Fruit fly (Drosophila melanogaster) whole organism, embryonic: Measurements from ENCODE around the gene CG14282.

Source experiments
- CG1024 ChIP-seq: fragments of 200-800 bp; sonication (Bioruptor generic); IDR thresholded peaks from 2 replicates; pipeline ENCODE4 v1.3.6; 2022; ENCODE audit warnings: missing biosample characterization, missing genetic modification characterization
- CG11085 ChIP-seq: fragments of 200-800 bp; sonication (Bioruptor generic); IDR thresholded peaks from 2 replicates; pipeline ENCODE4 v1.3.6; 2022; ENCODE audit warnings: missing biosample characterization, missing genetic modification characterization
- CG11093 ChIP-seq: fragments of 200-800 bp; sonication (Bioruptor generic); IDR thresholded peaks from 3 replicates; pipeline ENCODE4 v1.3.6; 2022; ENCODE audit warnings: missing biosample characterization, missing genetic modification characterization
- CG12299 ChIP-seq: fragments of 200-800 bp; sonication (Bioruptor generic); optimal IDR thresholded peaks from 2 replicates; lab custom pipeline; 2018; ENCODE audit warnings: missing biosample characterization, mild to moderate bottlenecking, missing genetic modification characterization
- CG14014 ChIP-seq: fragments of 200-800 bp; sonication (Bioruptor generic); IDR thresholded peaks from 2 replicates; pipeline ENCODE4 v1.3.6; 2022; ENCODE audit warnings: missing biosample characterization, missing genetic modification characterization
- CG1529 ChIP-seq: fragments of 200-800 bp; sonication (Bioruptor generic); optimal IDR thresholded peaks from 3 replicates; lab custom pipeline; 2018; ENCODE audit warnings: missing biosample characterization, missing genetic modification characterization
- CG16863 ChIP-seq: fragments of 200-800 bp; sonication (Bioruptor generic); optimal IDR thresholded peaks from 3 replicates; lab custom pipeline; 2016; ENCODE audit warnings: missing biosample characterization, missing genetic modification characterization
- CG17359 ChIP-seq: fragments of 200-800 bp; sonication (Bioruptor generic); optimal IDR thresholded peaks from 3 replicates; lab custom pipeline; 2018; ENCODE audit warnings: missing biosample characterization, mild to moderate bottlenecking, missing genetic modification characterization, moderate library complexity
- CG17385 ChIP-seq: fragments of 200-800 bp; sonication (Bioruptor generic); optimal IDR thresholded peaks from 3 replicates; lab custom pipeline; 2018; ENCODE audit warnings: missing biosample characterization, mild to moderate bottlenecking, missing genetic modification characterization
- CG1792 ChIP-seq: fragments of 200-800 bp; sonication (Bioruptor generic); optimal IDR thresholded peaks from 2 replicates; lab custom pipeline; 2016; ENCODE audit warnings: missing biosample characterization, missing genetic modification characterization
- CG2199 ChIP-seq: fragments of 200-800 bp; sonication (Bioruptor generic); IDR thresholded peaks from 3 replicates; pipeline ENCODE4 v1.3.6; 2022; ENCODE audit warnings: missing biosample characterization, missing genetic modification characterization
- CG2678 ChIP-seq: fragments of 200-800 bp; sonication (Bioruptor generic); optimal IDR thresholded peaks from 3 replicates; lab custom pipeline; 2019; ENCODE audit warnings: missing biosample characterization, mild to moderate bottlenecking, missing genetic modification characterization, moderate library complexity
- CG34224 ChIP-seq: fragments of 200-800 bp; sonication (Bioruptor generic); IDR thresholded peaks from 3 replicates; pipeline ENCODE4 v1.3.6; 2022; ENCODE audit warnings: missing biosample characterization, missing genetic modification characterization; ENCODE audit not compliant: partially characterized antibody
- CG4820 ChIP-seq: fragments of 200-800 bp; sonication (Bioruptor generic); optimal IDR thresholded peaks from 3 replicates; lab custom pipeline; 2016; ENCODE audit warnings: missing biosample characterization, missing genetic modification characterization
- CG5953 ChIP-seq: fragments of 200-800 bp; sonication (Bioruptor generic); IDR thresholded peaks from 2 replicates; pipeline ENCODE4 v1.3.6; 2022; ENCODE audit warnings: missing biosample characterization, missing genetic modification characterization
- CG6254 ChIP-seq: fragments of 200-800 bp; sonication (Bioruptor generic); optimal IDR thresholded peaks from 3 replicates; lab custom pipeline; 2017; ENCODE audit warnings: mild to moderate bottlenecking, missing biosample characterization, missing genetic modification reagents, missing genetic modification characterization
- CG6854 ChIP-seq: fragments of 200-800 bp; sonication (Bioruptor generic); optimal IDR thresholded peaks from 3 replicates; lab custom pipeline; 2017; ENCODE audit warnings: missing biosample characterization, mild to moderate bottlenecking, missing genetic modification characterization
- CG7928 ChIP-seq: fragments of 200-800 bp; sonication (Bioruptor generic); optimal IDR thresholded peaks from 2 replicates; lab custom pipeline; 2017; ENCODE audit warnings: missing biosample characterization, mild to moderate bottlenecking, missing genetic modification characterization
- CG9727 ChIP-seq: fragments of 200-800 bp; sonication (Bioruptor generic); optimal IDR thresholded peaks from 3 replicates; lab custom pipeline; 2017; ENCODE audit warnings: missing biosample characterization, mild to moderate bottlenecking, missing genetic modification characterization
- CTCF ChIP-seq: fragments of 200-800 bp; sonication (Bioruptor generic); optimal IDR thresholded peaks from 2 replicates; lab custom pipeline; 2017; ENCODE audit warnings: missing biosample characterization, mild to moderate bottlenecking, missing genetic modification characterization, moderate library complexity
- D ChIP-seq, 2 experiments: fragments of 200-800 bp in 1 of 2; fragments of >200 bp in 1 of 2; sonication (Bioruptor generic) in 1 of 2; optimal IDR thresholded peaks; 2 replicates in 1 of 2; 3 replicates in 1 of 2; lab custom pipeline; 2017; ENCODE audit warnings: mild to moderate bottlenecking in 1 of 2, missing biosample characterization in 1 of 2, missing genetic modification characterization in 1 of 2, missing genetic modification reagents in 1 of 2
- Dbx ChIP-seq: fragments of 200-800 bp; sonication (Bioruptor generic); IDR thresholded peaks from 3 replicates; pipeline ENCODE4 v1.3.6; 2022; ENCODE audit warnings: missing biosample characterization, missing genetic modification characterization
- HHEX ChIP-seq: fragments of 200-800 bp; sonication (Bioruptor generic); optimal IDR thresholded peaks from 3 replicates; lab custom pipeline; 2017; ENCODE audit warnings: missing biosample characterization, mild to moderate bottlenecking, missing genetic modification characterization, missing genetic modification reagents
- Hmx ChIP-seq: fragments of 200-800 bp; sonication (Bioruptor generic); optimal IDR thresholded peaks from 2 replicates; lab custom pipeline; 2016; ENCODE audit warnings: missing biosample characterization, missing genetic modification characterization
- Myb ChIP-seq: fragments of 200-800 bp; sonication (Bioruptor generic); optimal IDR thresholded peaks from 2 replicates; lab custom pipeline; 2016; ENCODE audit warnings: missing biosample characterization, missing genetic modification characterization
- Nf-YC ChIP-seq: fragments of 200-800 bp; optimal IDR thresholded peaks from 3 replicates; lab custom pipeline; 2019; ENCODE audit warnings: missing biosample characterization, mild to moderate bottlenecking, missing genetic modification characterization, moderate library complexity
- Ptx1 ChIP-seq: fragments of 200-800 bp; sonication (Bioruptor generic); IDR thresholded peaks from 2 replicates; pipeline ENCODE4 v1.3.6; 2022; ENCODE audit warnings: missing biosample characterization, missing genetic modification characterization
- Sox102F ChIP-seq: fragments of 200-800 bp; sonication (Bioruptor generic); optimal IDR thresholded peaks from 2 replicates; lab custom pipeline; 2018; ENCODE audit warnings: missing biosample characterization, mild to moderate bottlenecking, missing genetic modification characterization, moderate library complexity
- Xbp1 ChIP-seq: fragments of 200-800 bp; sonication (Bioruptor generic); optimal IDR thresholded peaks from 3 replicates; lab custom pipeline; 2016; ENCODE audit warnings: missing biosample characterization, mild to moderate bottlenecking, missing genetic modification characterization
- abd-A ChIP-seq: fragments of 200-800 bp; sonication (Bioruptor generic); optimal IDR thresholded peaks from 3 replicates; lab custom pipeline; 2019; ENCODE audit warnings: missing biosample characterization, mild to moderate bottlenecking, missing genetic modification characterization, moderate library complexity
- amos ChIP-seq: fragments of 200-800 bp; sonication (Bioruptor generic); IDR thresholded peaks from 2 replicates; pipeline ENCODE4 v1.3.6; 2022; ENCODE audit warnings: missing biosample characterization, missing genetic modification characterization; ENCODE audit not compliant: partially characterized antibody
- crc ChIP-seq: fragments of 200-800 bp; sonication (Bioruptor generic); optimal IDR thresholded peaks from 2 replicates; lab custom pipeline; 2016; ENCODE audit warnings: missing biosample characterization, missing genetic modification characterization
- crp ChIP-seq, 2 experiments: fragments of 200-800 bp; sonication (Bioruptor generic); optimal IDR thresholded peaks; 2 replicates in 1 of 2; 3 replicates in 1 of 2; lab custom pipeline; 2017; ENCODE audit warnings: missing biosample characterization in 2 of 2, missing genetic modification characterization in 2 of 2, mild to moderate bottlenecking in 1 of 2, moderate library complexity in 1 of 2
- dati ChIP-seq: fragments of 200-800 bp; sonication (Bioruptor generic); IDR thresholded peaks from 2 replicates; pipeline ENCODE4 v1.3.6; 2022; ENCODE audit warnings: missing biosample characterization, missing genetic modification characterization
- dm ChIP-seq: fragments of 200-800 bp; sonication (Bioruptor generic); optimal IDR thresholded peaks from 3 replicates; lab custom pipeline; 2016; ENCODE audit warnings: missing biosample characterization, missing genetic modification characterization
- ewg ChIP-seq: fragments of 200-800 bp; sonication (Bioruptor generic); optimal IDR thresholded peaks from 3 replicates; lab custom pipeline; 2017; ENCODE audit warnings: mild to moderate bottlenecking, missing biosample characterization, missing genetic modification reagents, missing genetic modification characterization
- fru ChIP-seq: fragments of >200 bp; optimal IDR thresholded peaks from 2 replicates; lab custom pipeline; 2017
- gce ChIP-seq: fragments of 200-800 bp; sonication (Bioruptor generic); IDR thresholded peaks from 3 replicates; pipeline ENCODE4 v1.3.6; 2022; ENCODE audit warnings: missing biosample characterization, missing genetic modification characterization
- gem ChIP-seq: fragments of 200-800 bp; sonication (Bioruptor generic); optimal IDR thresholded peaks from 2 replicates; lab custom pipeline; 2019; ENCODE audit warnings: missing biosample characterization, mild to moderate bottlenecking, missing genetic modification characterization, moderate library complexity
- grau ChIP-seq: fragments of 200-800 bp; optimal IDR thresholded peaks from 3 replicates; lab custom pipeline; 2019; ENCODE audit warnings: missing biosample characterization, mild to moderate bottlenecking, missing genetic modification characterization, moderate library complexity
- gsb-n ChIP-seq: fragments of 200-800 bp; sonication (Bioruptor generic); optimal IDR thresholded peaks from 3 replicates; lab custom pipeline; 2018; ENCODE audit warnings: missing biosample characterization, mild to moderate bottlenecking, missing genetic modification characterization
- nerfin-1 ChIP-seq: fragments of 200-800 bp; sonication (Bioruptor generic); optimal IDR thresholded peaks from 3 replicates; lab custom pipeline; 2019; ENCODE audit warnings: missing biosample characterization, mild to moderate bottlenecking, missing genetic modification characterization, moderate library complexity
- nerfin-2 ChIP-seq: fragments of 200-800 bp; sonication (Bioruptor generic); IDR thresholded peaks from 2 replicates; pipeline ENCODE4 v1.3.6; 2022; ENCODE audit warnings: missing biosample characterization, missing genetic modification characterization; ENCODE audit not compliant: partially characterized antibody
- oc ChIP-seq: fragments of 200-800 bp; sonication (Bioruptor generic); optimal IDR thresholded peaks from 2 replicates; lab custom pipeline; 2018; ENCODE audit warnings: missing biosample characterization, mild to moderate bottlenecking, missing genetic modification characterization, moderate library complexity
- otp ChIP-seq: fragments of 200-800 bp; sonication (Bioruptor generic); IDR thresholded peaks from 3 replicates; pipeline ENCODE4, ENCODE4 v1.3.6; 2022; ENCODE audit warnings: missing biosample characterization, missing genetic modification characterization
- pum ChIP-seq: fragments of 200-800 bp; sonication (Bioruptor generic); optimal IDR thresholded peaks from 2 replicates; lab custom pipeline; 2016; ENCODE audit warnings: missing biosample characterization, missing genetic modification characterization
- ranshi ChIP-seq: fragments of 200-800 bp; sonication (Bioruptor generic); IDR thresholded peaks from 2 replicates; pipeline ENCODE4 v1.3.6; 2022; ENCODE audit warnings: missing biosample characterization, missing genetic modification characterization
- sens-2 ChIP-seq: fragments of 200-800 bp; sonication (Bioruptor generic); IDR thresholded peaks from 2 replicates; pipeline ENCODE4 v1.3.6; 2022; ENCODE audit warnings: missing biosample characterization, missing genetic modification characterization
- slbo ChIP-seq: fragments of 200-800 bp; sonication (Bioruptor generic); IDR thresholded peaks from 2 replicates; pipeline ENCODE4 v1.3.6; 2022; ENCODE audit warnings: missing biosample characterization, missing genetic modification characterization
- sob ChIP-seq: fragments of 200-800 bp; sonication (Bioruptor generic); IDR thresholded peaks from 2 replicates; pipeline ENCODE4 v1.3.6; 2022; ENCODE audit warnings: missing biosample characterization, missing genetic modification characterization
- unpg ChIP-seq: fragments of 200-800 bp; sonication (Bioruptor generic); optimal IDR thresholded peaks from 3 replicates; lab custom pipeline; 2018; ENCODE audit warnings: missing biosample characterization, mild to moderate bottlenecking, missing genetic modification characterization, moderate library complexity
- vfl ChIP-seq: fragments of 200-800 bp; sonication (Bioruptor generic); optimal IDR thresholded peaks from 2 replicates; lab custom pipeline; 2016; ENCODE audit warnings: missing biosample characterization, missing genetic modification characterization

Gene CG14282

DNA sequence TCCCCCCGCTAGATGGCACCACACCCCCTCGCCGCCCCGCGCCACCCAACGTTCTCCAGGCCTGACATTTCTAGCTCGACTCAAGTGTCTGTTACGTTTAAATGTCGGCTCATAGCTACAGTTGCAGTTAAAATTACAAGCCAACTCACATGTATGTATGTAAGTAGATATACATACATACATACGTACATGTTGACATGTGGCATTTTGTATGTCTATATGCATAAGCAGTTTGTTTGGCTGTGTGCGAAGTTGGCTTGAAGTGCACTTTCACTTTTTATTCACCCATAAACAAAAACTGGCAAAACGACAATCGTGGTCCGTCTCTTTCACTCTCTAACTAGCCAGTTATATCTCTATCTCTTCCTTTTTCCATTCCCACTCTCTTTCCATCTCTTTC lies 6.0 kb downstream of the CG14282 start (continued):
- peak; percentile 32 for TF ChIP-seq gem (tag; lab: Kevin White, UChicago)
- TF ChIP-seq grau, result no peak
- no peak for TF ChIP-seq crc (GFP tag; lab: Kevin White, UChicago)
- no peak for TF ChIP-seq nerfin-2 (GFP tag; lab: Robert Waterston, UW)
- no peak for TF ChIP-seq vfl (GFP tag; lab: Kevin White, UChicago)
- no peak for TF ChIP-seq CG7928 (GFP tag; lab: Kevin White, UChicago)
- no peak for TF ChIP-seq Xbp1 (GFP tag; lab: Kevin White, UChicago)
- TF ChIP-seq ranshi (GFP tag; lab: Robert Waterston, UW), result no peak
- peak; percentile 55 for TF ChIP-seq CG2678 (tag; lab: Kevin White, UChicago)
- no peak for TF ChIP-seq dati (GFP tag; lab: Robert Waterston, UW)
- no peak for TF ChIP-seq CG4820 (GFP tag; lab: Kevin White, UChicago)
- no peak for TF ChIP-seq CG6254
- no peak for TF ChIP-seq abd-A (tag; lab: Kevin White, UChicago)
- TF ChIP-seq CG2199, result no peak
- TF ChIP-seq CG14014 (GFP tag; lab: Robert Waterston, UW), result no peak
- TF ChIP-seq dm (GFP tag; lab: Kevin White, UChicago), result no peak
- no peak for TF ChIP-seq sob (GFP tag; lab: Robert Waterston, UW)
- no peak for TF ChIP-seq D (optimal IDR thresholded peaks at IDR 0.05; lab: Kevin White, UChicago)
- peak; percentile 56 for TF ChIP-seq D (GFP tag; optimal IDR thresholded peaks at IDR 0.05; lab: Kevin White, UChicago)
- peak; percentile 33; the same call in 1 of the 3 replicates for TF ChIP-seq CG11093 (GFP tag; lab: Robert Waterston, UW)
- no peak for TF ChIP-seq Myb (GFP tag; lab: Kevin White, UChicago)
- peak; percentile 44; the same call in 1 of the 2 replicates for TF ChIP-seq CG1024
- TF ChIP-seq CG12299, result peak; percentile 20
- 0 out of 2 replicates have a peak, but pooled peaks have one; percentile 13 for TF ChIP-seq Ptx1
- no peak for TF ChIP-seq CG17385 (GFP tag; lab: Kevin White, UChicago)
- TF ChIP-seq CG11085 (GFP tag; lab: Robert Waterston, UW), result no peak
- no peak for TF ChIP-seq Nf-YC
- TF ChIP-seq unpg (GFP tag; lab: Kevin White, UChicago), result peak; percentile 8
- no peak for TF ChIP-seq fru (lab: Kevin White, UChicago)
- TF ChIP-seq Dbx (GFP tag; lab: Robert Waterston, UW), result no peak
- TF ChIP-seq oc (tag; lab: Kevin White, UChicago), result peak; percentile 56
- TF ChIP-seq CG16863 (GFP tag; lab: Kevin White, UChicago), result peak; percentile 8
- TF ChIP-seq CG6854 (GFP tag; lab: Kevin White, UChicago), result no peak
- TF ChIP-seq HHEX (GFP tag; lab: Kevin White, UChicago), result peak; percentile 46
- no peak for TF ChIP-seq crp (GFP tag; optimal IDR thresholded peaks at IDR 0.05; lab: Kevin White, UChicago)
- TF ChIP-seq Hmx, result no peak
- TF ChIP-seq CG1529, result peak; percentile 48
- peak; percentile 71 for TF ChIP-seq CG5953 (GFP tag; lab: Robert Waterston, UW)
- no peak for TF ChIP-seq CTCF (GFP tag; lab: Kevin White, UChicago)
- no peak for TF ChIP-seq slbo (GFP tag; lab: Robert Waterston, UW)
- TF ChIP-seq Sox102F (GFP tag; lab: Kevin White, UChicago), result peak; percentile 41
- TF ChIP-seq gce (GFP tag; lab: Robert Waterston, UW), result peak; percentile 75; the same call in 1 of the 3 replicates
- peak; percentile 74 for TF ChIP-seq CG17359 (tag; lab: Kevin White, UChicago)
- no peak for TF ChIP-seq CG9727
- peak; percentile 17 for TF ChIP-seq nerfin-1
- peak; percentile 42 for TF ChIP-seq ewg
- no peak for TF ChIP-seq amos (GFP tag; lab: Robert Waterston, UW)
- TF ChIP-seq gsb-n (tag; lab: Kevin White, UChicago), result peak; percentile 18
- no peak for TF ChIP-seq otp
- no peak for TF ChIP-seq pum
- TF ChIP-seq CG1792, result no peak
- TF ChIP-seq CG34224 (GFP tag; lab: Robert Waterston, UW), result no peak
- TF ChIP-seq sens-2 (GFP tag; lab: Robert Waterston, UW), result no peak
